Fruit fly (Drosophila melanogaster) whole organism, embryonic: Measurements from ENCODE around the gene CG4025.

Source experiments
- Aef1 ChIP-seq: fragments of 200-800 bp; sonication (Bioruptor generic); IDR thresholded peaks from 3 replicates; pipeline ENCODE4 v1.3.6; 2022; ENCODE audit warnings: missing biosample characterization, missing genetic modification characterization
- Asciz ChIP-seq: fragments of 200-800 bp; sonication (Bioruptor generic); optimal IDR thresholded peaks from 2 replicates; lab custom pipeline; 2017; ENCODE audit warnings: missing biosample characterization, mild to moderate bottlenecking, missing genetic modification characterization, missing genetic modification reagents
- B-H2 ChIP-seq: fragments of 200-800 bp; sonication (Bioruptor generic); optimal IDR thresholded peaks from 2 replicates; lab custom pipeline; 2018; ENCODE audit warnings: missing biosample characterization, mild to moderate bottlenecking, missing genetic modification characterization
- BtbVII ChIP-seq: fragments of 200-800 bp; sonication (Bioruptor generic); optimal IDR thresholded peaks from 3 replicates; lab custom pipeline; 2017; ENCODE audit warnings: missing biosample characterization, mild to moderate bottlenecking, missing genetic modification characterization
- CG10543 ChIP-seq: fragments of 200-800 bp; sonication (Bioruptor generic); optimal IDR thresholded peaks from 3 replicates; lab custom pipeline; 2017; ENCODE audit warnings: missing biosample characterization, mild to moderate bottlenecking, missing genetic modification characterization, moderate library complexity
- CG11456 ChIP-seq: fragments of 200-800 bp; sonication (Bioruptor generic); IDR thresholded peaks from 3 replicates; pipeline ENCODE4 v1.3.6; 2022; ENCODE audit warnings: missing biosample characterization, missing genetic modification characterization
- CG12659 ChIP-seq: fragments of 200-800 bp; sonication (Bioruptor generic); optimal IDR thresholded peaks from 3 replicates; lab custom pipeline; 2017; ENCODE audit warnings: mild to moderate bottlenecking, missing biosample characterization, missing genetic modification reagents, missing genetic modification characterization
- CG16779 ChIP-seq: fragments of 200-800 bp; sonication (Bioruptor generic); IDR thresholded peaks from 2 replicates; pipeline ENCODE4 v1.3.6; 2022; ENCODE audit warnings: missing biosample characterization, missing genetic modification characterization
- CG16815 ChIP-seq: fragments of 200-800 bp; sonication (Bioruptor generic); optimal IDR thresholded peaks from 3 replicates; lab custom pipeline; 2017; ENCODE audit warnings: missing biosample characterization, mild to moderate bottlenecking, missing genetic modification characterization
- CG18476 ChIP-seq: fragments of 200-800 bp; sonication (Bioruptor generic); optimal IDR thresholded peaks from 2 replicates; lab custom pipeline; 2016; ENCODE audit warnings: missing biosample characterization, mild to moderate bottlenecking, missing genetic modification characterization
- CG2129 ChIP-seq: fragments of 200-800 bp; sonication (Bioruptor generic); IDR thresholded peaks from 2 replicates; pipeline ENCODE4 v1.3.6; 2022; ENCODE audit warnings: missing biosample characterization, missing genetic modification characterization; ENCODE audit not compliant: partially characterized antibody
- CG30020 ChIP-seq: fragments of 200-800 bp; optimal IDR thresholded peaks from 2 replicates; lab custom pipeline; 2019; ENCODE audit warnings: missing biosample characterization, mild to moderate bottlenecking, missing genetic modification characterization, moderate library complexity
- CG3163 ChIP-seq: fragments of 200-800 bp; sonication (Bioruptor generic); optimal IDR thresholded peaks from 3 replicates; lab custom pipeline; 2016; ENCODE audit warnings: missing biosample characterization, missing genetic modification characterization
- CG33557 ChIP-seq: fragments of 200-800 bp; sonication (Bioruptor generic); optimal IDR thresholded peaks from 2 replicates; lab custom pipeline; 2019; ENCODE audit warnings: missing biosample characterization, mild to moderate bottlenecking, missing genetic modification characterization, moderate library complexity
- CG34422 ChIP-seq: fragments of 200-800 bp; sonication (Bioruptor generic); IDR thresholded peaks from 3 replicates; pipeline ENCODE4 v1.3.6; 2022; ENCODE audit warnings: missing biosample characterization, missing genetic modification characterization
- CG43689 ChIP-seq: fragments of 200-800 bp; sonication (Bioruptor generic); IDR thresholded peaks from 2 replicates; pipeline ENCODE4 v1.3.6; 2022; ENCODE audit warnings: missing biosample characterization, missing genetic modification characterization
- CG4707 ChIP-seq: fragments of 200-800 bp; sonication (Bioruptor generic); optimal IDR thresholded peaks from 2 replicates; lab custom pipeline; 2018; ENCODE audit warnings: missing biosample characterization, mild to moderate bottlenecking, missing genetic modification characterization, moderate library complexity
- CG4730 ChIP-seq: fragments of 200-800 bp; sonication (Bioruptor generic); IDR thresholded peaks from 2 replicates; pipeline ENCODE4 v1.3.6; 2022; ENCODE audit warnings: missing biosample characterization, missing genetic modification characterization
- CG4820 ChIP-seq: fragments of 200-800 bp; sonication (Bioruptor generic); optimal IDR thresholded peaks from 3 replicates; lab custom pipeline; 2016; ENCODE audit warnings: missing biosample characterization, missing genetic modification characterization
- CG6254 ChIP-seq: fragments of 200-800 bp; sonication (Bioruptor generic); optimal IDR thresholded peaks from 3 replicates; lab custom pipeline; 2017; ENCODE audit warnings: mild to moderate bottlenecking, missing biosample characterization, missing genetic modification reagents, missing genetic modification characterization
- CG7556 ChIP-seq: fragments of 200-800 bp; sonication (Bioruptor generic); optimal IDR thresholded peaks from 2 replicates; lab custom pipeline; 2017; ENCODE audit warnings: missing biosample characterization, mild to moderate bottlenecking, missing genetic modification characterization
- CG7745 ChIP-seq: fragments of 200-800 bp; sonication (Bioruptor generic); optimal IDR thresholded peaks from 2 replicates; lab custom pipeline; 2018; ENCODE audit warnings: missing biosample characterization, mild to moderate bottlenecking, missing genetic modification characterization, moderate library complexity
- CG7987 ChIP-seq: fragments of 200-800 bp; sonication (Bioruptor generic); optimal IDR thresholded peaks from 2 replicates; lab custom pipeline; 2018; ENCODE audit warnings: missing biosample characterization, mild to moderate bottlenecking, missing genetic modification characterization, moderate library complexity
- Dad ChIP-seq: fragments of 200-800 bp; sonication (Bioruptor generic); optimal IDR thresholded peaks from 3 replicates; lab custom pipeline; 2016; ENCODE audit warnings: missing biosample characterization, missing genetic modification characterization
- Dref ChIP-seq: fragments of 200-800 bp; sonication (Bioruptor generic); IDR thresholded peaks from 2 replicates; pipeline ENCODE4 v1.3.6; 2022; ENCODE audit warnings: missing biosample characterization, missing genetic modification characterization
- GATAe ChIP-seq: fragments of 200-800 bp; sonication (Bioruptor generic); conservative IDR thresholded peaks from 2 replicates; pipeline ENCODE4 v1.3.6; 2022; ENCODE audit warnings: missing biosample characterization, missing genetic modification characterization
- Gug ChIP-seq: fragments of 200-800 bp; sonication (Bioruptor generic); IDR thresholded peaks from 4 replicates; pipeline ENCODE4 v1.3.6; 2022; ENCODE audit warnings: missing biosample characterization, missing genetic modification characterization
- H2.0 ChIP-seq: fragments of 200-800 bp; sonication (Bioruptor generic); IDR thresholded peaks from 2 replicates; pipeline ENCODE4 v1.3.6; 2022; ENCODE audit warnings: missing biosample characterization, missing genetic modification characterization
- HHEX ChIP-seq: fragments of 200-800 bp; sonication (Bioruptor generic); optimal IDR thresholded peaks from 3 replicates; lab custom pipeline; 2017; ENCODE audit warnings: missing biosample characterization, mild to moderate bottlenecking, missing genetic modification characterization, missing genetic modification reagents
- NFAT ChIP-seq: fragments of 200-800 bp; sonication (Bioruptor generic); IDR thresholded peaks from 2 replicates; pipeline ENCODE4 v1.3.6; 2022; ENCODE audit warnings: missing biosample characterization, missing genetic modification characterization
- Six4 ChIP-seq: fragments of 200-800 bp; sonication (Bioruptor generic); optimal IDR thresholded peaks from 2 replicates; lab custom pipeline; 2016; ENCODE audit warnings: missing biosample characterization, missing genetic modification characterization
- Sry-β ChIP-seq: fragments of 200-800 bp; sonication (Bioruptor generic); optimal IDR thresholded peaks from 2 replicates; lab custom pipeline; 2018; ENCODE audit warnings: missing biosample characterization, mild to moderate bottlenecking, missing genetic modification characterization, moderate library complexity
- Xbp1 ChIP-seq: fragments of 200-800 bp; sonication (Bioruptor generic); optimal IDR thresholded peaks from 3 replicates; lab custom pipeline; 2016; ENCODE audit warnings: missing biosample characterization, mild to moderate bottlenecking, missing genetic modification characterization
- az2 ChIP-seq: fragments of 200-800 bp; sonication (Bioruptor generic); optimal IDR thresholded peaks from 3 replicates; lab custom pipeline; 2016; ENCODE audit warnings: missing biosample characterization, missing genetic modification characterization
- bowl ChIP-seq: fragments of 200-800 bp; sonication (Bioruptor generic); IDR thresholded peaks from 2 replicates; pipeline ENCODE4 v1.3.6; 2022; ENCODE audit warnings: missing biosample characterization, missing genetic modification characterization
- croc ChIP-seq: fragments of 200-800 bp; sonication (Bioruptor generic); conservative IDR thresholded peaks from 3 replicates; pipeline ENCODE4 v1.3.6; 2022; ENCODE audit warnings: missing biosample characterization, missing genetic modification characterization
- eve ChIP-seq, 2 experiments: fragments of >200 bp; optimal IDR thresholded peaks; 2 replicates each; lab custom pipeline; 2017; ENCODE audit warnings: missing biosample characterization in 2 of 2, missing genetic modification characterization in 2 of 2
- fu2 ChIP-seq: fragments of 200-800 bp; sonication (Bioruptor generic); optimal IDR thresholded peaks from 2 replicates; lab custom pipeline; 2016; ENCODE audit warnings: missing biosample characterization, missing genetic modification characterization
- hkb ChIP-seq, 2 experiments: fragments of 200-800 bp in 1 of 2; fragments of >200 bp in 1 of 2; sonication (Bioruptor generic) in 1 of 2; IDR thresholded peaks in 1 of 2; optimal IDR thresholded peaks in 1 of 2; 2 replicates each; pipeline versions ENCODE4 v1.3.6 to Lab custom; 2017 to 2022; ENCODE audit warnings: missing biosample characterization in 1 of 2, missing genetic modification characterization in 1 of 2
- kay ChIP-seq: fragments of 200-800 bp; sonication (Bioruptor generic); optimal IDR thresholded peaks from 2 replicates; lab custom pipeline; 2016; ENCODE audit warnings: missing biosample characterization, missing genetic modification characterization
- nerfin-2 ChIP-seq: fragments of 200-800 bp; sonication (Bioruptor generic); IDR thresholded peaks from 2 replicates; pipeline ENCODE4 v1.3.6; 2022; ENCODE audit warnings: missing biosample characterization, missing genetic modification characterization; ENCODE audit not compliant: partially characterized antibody
- rib ChIP-seq: fragments of 200-800 bp; sonication (Bioruptor generic); IDR thresholded peaks from 2 replicates; pipeline ENCODE4 v1.3.6; 2022; ENCODE audit warnings: missing biosample characterization, missing genetic modification characterization
- sd ChIP-seq: fragments of 200-800 bp; sonication (Bioruptor generic); optimal IDR thresholded peaks from 3 replicates; lab custom pipeline; 2018; ENCODE audit warnings: missing biosample characterization, mild to moderate bottlenecking, missing genetic modification characterization, moderate library complexity
- slou ChIP-seq: fragments of 200-800 bp; sonication (Bioruptor generic); optimal IDR thresholded peaks from 3 replicates; lab custom pipeline; 2016; ENCODE audit warnings: missing biosample characterization, missing genetic modification characterization
- sqz ChIP-seq: fragments of 200-800 bp; sonication (Bioruptor generic); optimal IDR thresholded peaks from 3 replicates; lab custom pipeline; 2018; ENCODE audit warnings: missing biosample characterization, mild to moderate bottlenecking, missing genetic modification characterization
- tgo ChIP-seq: fragments of 200-800 bp; sonication (Bioruptor generic); IDR thresholded peaks from 3 replicates; pipeline ENCODE4 v1.3.6; 2022; ENCODE audit warnings: missing biosample characterization, missing genetic modification characterization
- tin ChIP-seq: fragments of 200-800 bp; sonication (Bioruptor generic); optimal IDR thresholded peaks from 3 replicates; lab custom pipeline; 2016; ENCODE audit warnings: missing biosample characterization, missing genetic modification characterization
- trem ChIP-seq: fragments of 200-800 bp; optimal IDR thresholded peaks from 3 replicates; lab custom pipeline; 2019; ENCODE audit warnings: missing biosample characterization, mild to moderate bottlenecking, missing genetic modification characterization, moderate library complexity
- unpg ChIP-seq: fragments of 200-800 bp; sonication (Bioruptor generic); optimal IDR thresholded peaks from 3 replicates; lab custom pipeline; 2018; ENCODE audit warnings: missing biosample characterization, mild to moderate bottlenecking, missing genetic modification characterization, moderate library complexity

Gene CG4025

DNA sequence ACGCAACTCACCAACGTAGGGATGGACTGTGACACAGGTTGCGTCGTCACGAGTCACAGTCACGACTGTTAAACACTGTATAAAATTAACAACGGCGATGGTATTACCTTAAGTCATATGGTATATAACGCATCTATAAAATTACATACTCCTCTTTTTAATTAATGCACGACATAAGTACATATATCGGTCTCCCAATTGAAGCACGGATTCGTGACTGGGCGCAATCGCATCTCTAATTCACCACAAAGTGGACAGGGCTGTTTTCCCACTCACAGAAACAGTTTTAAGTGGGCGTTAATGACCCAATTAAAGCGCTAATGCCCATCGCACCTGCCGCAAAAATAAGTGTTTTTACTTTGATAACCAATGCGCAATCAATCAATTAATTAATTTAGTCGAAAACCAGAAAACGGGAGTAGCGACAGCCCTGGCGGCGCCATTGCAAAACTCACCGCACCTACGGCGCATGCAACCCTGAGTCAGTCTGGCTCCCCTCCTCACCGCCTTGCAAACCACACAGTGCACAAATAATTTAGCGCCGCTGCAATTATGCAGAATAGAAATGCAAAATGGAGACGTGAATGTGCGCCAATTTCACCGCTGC lies 35.4 kb upstream of the CG4025 start, which contains the start of gene CG4313 (continued):
- TF ChIP-seq az2: peak; percentile 59
- peak; percentile 11 for TF ChIP-seq Asciz (GFP tag; lab: Kevin White, UChicago)
- peak; percentile 31 for TF ChIP-seq CG4707 (GFP tag; lab: Kevin White, UChicago)
- TF ChIP-seq CG16779 (GFP tag; lab: Robert Waterston, UW): no peak
- TF ChIP-seq Aef1 (GFP tag; lab: Robert Waterston, UW): peak; percentile 61
- no peak for TF ChIP-seq eve (GFP tag; optimal IDR thresholded peaks at IDR 0.05; lab: Kevin White, UChicago)
- TF ChIP-seq hkb (optimal IDR thresholded peaks at IDR 0.05; lab: Kevin White, UChicago): no peak
- peak; percentile 49; the same call in 1 of the 2 replicates for TF ChIP-seq hkb (GFP tag; IDR thresholded peaks at IDR 0.05; lab: Robert Waterston, UW)
- peak; percentile 20 for TF ChIP-seq CG7987 (GFP tag; lab: Kevin White, UChicago)
- TF ChIP-seq BtbVII (GFP tag; lab: Kevin White, UChicago): peak; percentile 52
- TF ChIP-seq tin (GFP tag; lab: Kevin White, UChicago): peak; percentile 82
- TF ChIP-seq Dref (GFP tag; lab: Robert Waterston, UW): no peak
- peak; percentile 50; the same call in 1 of the 2 replicates for TF ChIP-seq NFAT
- TF ChIP-seq tgo (GFP tag; lab: Robert Waterston, UW): peak; percentile 70
- peak; percentile 52 for TF ChIP-seq HHEX (GFP tag; lab: Kevin White, UChicago)
- peak; percentile 59 for TF ChIP-seq CG12659
- peak; percentile 4 for TF ChIP-seq sd (tag; lab: Kevin White, UChicago)
- TF ChIP-seq CG43689 (GFP tag; lab: Robert Waterston, UW): no peak
- TF ChIP-seq fu2 (GFP tag; lab: Kevin White, UChicago): peak; percentile 34
- no peak for TF ChIP-seq rib
- TF ChIP-seq CG11456 (GFP tag; lab: Robert Waterston, UW): peak; percentile 67; the same call in 2 of the 3 replicates
- TF ChIP-seq CG7745: no peak
- peak; percentile 65 for TF ChIP-seq CG4820 (GFP tag; lab: Kevin White, UChicago)
- TF ChIP-seq CG33557: peak; percentile 51
- TF ChIP-seq bowl (GFP tag; lab: Robert Waterston, UW): no peak
- peak; percentile 92 for TF ChIP-seq trem (tag; lab: Kevin White, UChicago)
- peak; percentile 42; the same call in 1 of the 2 replicates for TF ChIP-seq H2.0
- TF ChIP-seq CG6254: peak; percentile 4
- peak; percentile 29 for TF ChIP-seq CG3163 (GFP tag; lab: Kevin White, UChicago)
- peak; percentile 77; the same call in 3 of the 4 replicates for TF ChIP-seq Gug (GFP tag; lab: Robert Waterston, UW)
- TF ChIP-seq sqz (GFP tag; lab: Kevin White, UChicago): peak; percentile 8
- TF ChIP-seq CG2129 (GFP tag; lab: Robert Waterston, UW): peak; percentile 88
- no peak for TF ChIP-seq slou (GFP tag; lab: Kevin White, UChicago)
- TF ChIP-seq Xbp1 (GFP tag; lab: Kevin White, UChicago): peak; percentile 77
- peak; percentile 33; the same call in 1 of the 2 replicates for TF ChIP-seq CG4730
- TF ChIP-seq Sry-β: peak; percentile 80
- peak; percentile 57 for TF ChIP-seq unpg (GFP tag; lab: Kevin White, UChicago)
- TF ChIP-seq croc: peak; percentile 56; the same call in 1 of the 3 replicates
- TF ChIP-seq CG10543 (GFP tag; lab: Kevin White, UChicago): peak; percentile 82
- TF ChIP-seq kay (GFP tag; lab: Kevin White, UChicago): peak; percentile 35
- peak; percentile 45 for TF ChIP-seq CG18476
- peak; percentile 55; the same call in 2 of the 3 replicates for TF ChIP-seq CG34422
- TF ChIP-seq Six4 (GFP tag; lab: Kevin White, UChicago): peak; percentile 58
- TF ChIP-seq CG16815 (GFP tag; lab: Kevin White, UChicago): peak; percentile 40
- no peak; the same call in 1 of the 2 replicates for TF ChIP-seq GATAe (GFP tag; lab: Robert Waterston, UW)
- TF ChIP-seq B-H2 (GFP tag; lab: Kevin White, UChicago): peak; percentile 58
- peak; percentile 56 for TF ChIP-seq CG7556 (GFP tag; lab: Kevin White, UChicago)
- TF ChIP-seq Dad: peak; percentile 35
- TF ChIP-seq CG30020 (tag; lab: Kevin White, UChicago): peak; percentile 67
- peak; percentile 76 for TF ChIP-seq nerfin-2
